Worm (Caenorhabditis elegans) whole organism, L2 larva: ENCODE results near the gene sth-1.

Source experiments
- R02D3.7 ChIP-seq: fragments of 150-350 bp; optimal IDR thresholded peaks from 2 replicates; lab custom pipeline; 2014; ENCODE audit warnings: missing biosample characterization, missing genetic modification characterization
- blmp-1 ChIP-seq: sonication (generic microtip); optimal IDR thresholded peaks from 2 replicates; lab custom pipeline; 2017; ENCODE audit warnings: missing genetic modification characterization, mild to moderate bottlenecking, missing compliant biosample characterization, antibody characterized with exemption, moderate library complexity; ENCODE audit not compliant: insufficient read depth
- lin-13 ChIP-seq: fragments of 150-350 bp; optimal IDR thresholded peaks from 2 replicates; lab custom pipeline; 2014; ENCODE audit warnings: missing biosample characterization, missing genetic modification reagents, missing genetic modification characterization
- lin-39 ChIP-seq: fragments of 150-350 bp; optimal IDR thresholded peaks from 2 replicates; lab custom pipeline; 2014; ENCODE audit warnings: missing biosample characterization, missing genetic modification reagents, missing genetic modification characterization
- nhr-6 ChIP-seq: fragments of 150-350 bp; optimal IDR thresholded peaks from 2 replicates; lab custom pipeline; 2014; ENCODE audit warnings: missing biosample characterization, missing genetic modification characterization
- snpc-4 ChIP-seq: fragments of 150-350 bp; optimal IDR thresholded peaks from 2 replicates; lab custom pipeline; 2014; ENCODE audit warnings: missing biosample characterization, missing genetic modification characterization
- unc-55 ChIP-seq: fragments of 150-350 bp; sonication (generic microtip); optimal IDR thresholded peaks from 3 replicates; lab custom pipeline; 2014; ENCODE audit warnings: missing biosample characterization, missing genetic modification reagents, missing genetic modification characterization

DNA sequence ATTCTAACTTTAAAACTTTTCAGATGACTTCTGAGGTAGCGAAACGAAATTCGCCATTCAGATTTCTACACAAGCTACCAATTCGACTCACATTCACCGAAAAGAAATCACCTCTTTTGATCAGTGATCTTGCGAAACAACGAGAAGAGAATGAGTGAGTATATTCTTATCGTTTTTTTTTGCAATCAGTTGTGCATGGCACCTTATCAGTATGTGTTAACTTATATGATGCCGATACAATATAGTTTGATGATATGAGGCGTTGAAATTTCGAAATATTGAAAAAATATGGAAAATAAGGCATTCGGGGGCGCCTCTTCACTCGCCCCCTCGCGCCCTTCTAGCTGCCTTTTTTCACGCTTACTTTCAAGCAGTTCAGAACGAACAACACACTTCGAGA lies 34.0 kb upstream of the sth-1 start:
- no peak for TF ChIP-seq lin-13 (GFP tag; lab: Kevin White, UChicago)
- TF ChIP-seq unc-55 (GFP tag; lab: Kevin White, UChicago): no peak
- TF ChIP-seq lin-39 (tag; lab: Kevin White, UChicago): no peak
- TF ChIP-seq blmp-1 (tag; lab: Kevin White, UChicago): no peak
- no peak for TF ChIP-seq R02D3.7 (tag; lab: Kevin White, UChicago)
- no peak for TF ChIP-seq snpc-4 (tag; lab: Kevin White, UChicago)
- TF ChIP-seq nhr-6: no peak
